Worm (Caenorhabditis elegans) whole organism, late embryonic: ENCODE data around the gene fbxa-56.

Experiments used
- F13H6.1 ChIP-seq: sonication (generic microtip); optimal IDR thresholded peaks from 2 replicates; lab custom pipeline; 2016; ENCODE audit warnings: missing genetic modification characterization, missing compliant biosample characterization
- ceh-48 ChIP-seq: sonication (generic microtip); optimal IDR thresholded peaks from 2 replicates; lab custom pipeline; 2016; ENCODE audit warnings: missing genetic modification characterization, inconsistent platforms, missing compliant biosample characterization
- ceh-9 ChIP-seq: sonication (generic microtip); optimal IDR thresholded peaks from 2 replicates; lab custom pipeline; 2016; ENCODE audit warnings: mild to moderate bottlenecking, missing genetic modification characterization, inconsistent platforms, missing compliant biosample characterization
- fkh-6 ChIP-seq: sonication (generic microtip); optimal IDR thresholded peaks from 2 replicates; lab custom pipeline; 2016; ENCODE audit warnings: missing genetic modification characterization, missing compliant biosample characterization
- hlh-13 ChIP-seq: fragments of 200-800 bp; sonication (Bioruptor generic); optimal IDR thresholded peaks from 2 replicates; lab custom pipeline; 2018; ENCODE audit warnings: mild to moderate bottlenecking, missing genetic modification characterization, missing compliant biosample characterization
- hlh-6 ChIP-seq: sonication (generic microtip); optimal IDR thresholded peaks from 2 replicates; lab custom pipeline; 2016; ENCODE audit warnings: missing genotype, missing genetic modification characterization, missing compliant biosample characterization
- nfya-1 ChIP-seq: sonication (generic microtip); optimal IDR thresholded peaks from 2 replicates; lab custom pipeline; 2017; ENCODE audit warnings: missing genetic modification characterization, mild to moderate bottlenecking, missing compliant biosample characterization, antibody characterized with exemption, moderate library complexity
- rnt-1 ChIP-seq: sonication (generic microtip); optimal IDR thresholded peaks from 2 replicates; lab custom pipeline; 2016; ENCODE audit warnings: missing genetic modification characterization, missing compliant biosample characterization
- tbx-2 ChIP-seq: sonication (generic microtip); optimal IDR thresholded peaks from 2 replicates; lab custom pipeline; 2016; ENCODE audit warnings: missing genetic modification characterization, missing compliant biosample characterization

DNA sequence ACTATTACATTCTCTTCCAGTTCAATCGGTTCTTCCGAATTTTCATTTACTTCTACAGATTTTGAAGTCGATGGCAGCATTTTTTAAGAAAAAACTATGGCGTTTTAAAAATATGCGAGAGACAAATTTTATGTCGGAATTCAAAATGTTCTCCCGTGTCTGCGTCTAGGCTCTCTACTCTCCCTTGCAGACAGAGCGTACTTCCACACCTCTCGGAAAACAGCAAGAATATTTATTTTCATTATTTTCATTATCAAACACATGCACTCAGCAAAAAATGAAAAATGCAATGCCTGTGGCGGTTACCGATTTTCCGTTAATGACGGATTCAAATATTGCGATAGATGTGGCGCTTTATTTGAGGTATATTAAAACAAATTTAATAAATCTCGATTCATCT, 42.3 kb downstream of the fbxa-56 start, which contains the start of the genes ztf-18 and F23H11.2:
- TF ChIP-seq tbx-2 = no peak
- no peak for TF ChIP-seq ceh-48 (tag; lab: Kevin White, UChicago)
- no peak for TF ChIP-seq hlh-6 (tag; lab: Kevin White, UChicago)
- no peak for TF ChIP-seq fkh-6 (tag; lab: Kevin White, UChicago)
- no peak for TF ChIP-seq nfya-1 (tag; lab: Kevin White, UChicago)
- no peak for TF ChIP-seq ceh-9 (tag; lab: Kevin White, UChicago)
- TF ChIP-seq F13H6.1 (tag; lab: Kevin White, UChicago) = no peak
- no peak for TF ChIP-seq hlh-13 (GFP tag; lab: Kevin White, UChicago)
- TF ChIP-seq rnt-1 (tag; lab: Kevin White, UChicago) = no peak
